Fruit fly (Drosophila melanogaster): Measurements from ENCODE around the gene CG11586.
A peak's percentile ranks its signal among the peaks of the same experiment; 100 is the strongest.

The CG11586 gene

dm6 chr3L:4252121-4252861 is 10.0 kb downstream of the CG11586 start (continued):
- TF ChIP-seq tin (GFP tag; optimal IDR thresholded peaks at IDR 0.05) (no peak), Sry-β (GFP tag; optimal IDR thresholded peaks at IDR 0.05) (peak; percentile 85), CG3847 (GFP tag; IDR thresholded peaks at IDR 0.05) (no peak), Spps (tag; optimal IDR thresholded peaks at IDR 0.05) (no peak), CG4707 (GFP tag; optimal IDR thresholded peaks at IDR 0.05) (no peak), tll (GFP tag; optimal IDR thresholded peaks at IDR 0.05) (peak; percentile 23 to 75), Med (GFP tag) (peak; percentile 43), CG2202 (tag; optimal IDR thresholded peaks at IDR 0.05) (no peak), Fer2 (tag; optimal IDR thresholded peaks at IDR 0.05) (no peak), repo (GFP tag; optimal IDR thresholded peaks at IDR 0.05) (no peak), Trl (optimal IDR thresholded peaks at IDR 0.05) (peak; percentile 42 to 62), Trl (GFP tag; optimal IDR thresholded peaks at IDR 0.05) (no peak), CG14710 (tag; optimal IDR thresholded peaks at IDR 0.05) (no peak), CG2889 (GFP tag; IDR thresholded peaks at IDR 0.05) (no peak), CG11560 (tag; IDR thresholded peaks at IDR 0.05) (no peak), CG3407 (GFP tag; optimal IDR thresholded peaks at IDR 0.05) (no peak), row (GFP tag; IDR thresholded peaks at IDR 0.05) (peak; percentile 40), Sox102F (GFP tag; optimal IDR thresholded peaks at IDR 0.05) (no peak), CG8388 (GFP tag; optimal IDR thresholded peaks at IDR 0.05) (no peak), CG10462 (GFP tag; optimal IDR thresholded peaks at IDR 0.05) (no peak), CG14050 (GFP tag; IDR thresholded peaks at IDR 0.05) (no peak), crol (GFP tag; IDR thresholded peaks at IDR 0.05) (no peak), aop (GFP tag; IDR thresholded peaks at IDR 0.05) (no peak), CG31441 (GFP tag; IDR thresholded peaks at IDR 0.05) (peak; percentile 48; the same call in 1 of the 2 replicates), pros (GFP tag; optimal IDR thresholded peaks at IDR 0.05) (peak; percentile 90), zfh2 (GFP tag; optimal IDR thresholded peaks at IDR 0.05) (no peak), CG16779 (GFP tag; IDR thresholded peaks at IDR 0.05) (no peak), CG17385 (GFP tag; optimal IDR thresholded peaks at IDR 0.05) (peak; percentile 91)

- TF ChIP-seq Mrtf (GFP tag; IDR thresholded peaks at IDR 0.05) (no peak), sim (GFP tag; IDR thresholded peaks at IDR 0.05) (no peak), CG7271 (tag; optimal IDR thresholded peaks at IDR 0.05) (no peak), Hsf (GFP tag; optimal IDR thresholded peaks at IDR 0.05) (no peak), CG33557 (GFP tag; optimal IDR thresholded peaks at IDR 0.05) (no peak), pan (optimal IDR thresholded peaks at IDR 0.05) (no peak), pan (GFP tag; optimal IDR thresholded peaks at IDR 0.05 in 1 of 2, IDR thresholded peaks at IDR 0.05 in 1 of 2) (peak in 1 of 2 experiments; percentile 46), lilli (GFP tag; optimal IDR thresholded peaks at IDR 0.05) (peak; percentile 16), CG14860 (GFP tag; IDR thresholded peaks at IDR 0.05; ENCODE audit: partially characterized antibody) (no peak), CG14014 (GFP tag; IDR thresholded peaks at IDR 0.05) (peak; percentile 47; the same call in 1 of the 2 replicates), BEAF-32 (GFP tag; optimal IDR thresholded peaks at IDR 0.05) (peak; percentile 47), CG14710 (tag; optimal IDR thresholded peaks at IDR 0.05) (peak; percentile 65), CG10654 (GFP tag; optimal IDR thresholded peaks at IDR 0.05) (no peak), CG2116 (GFP tag; optimal IDR thresholded peaks at IDR 0.05) (peak; percentile 4), Hmr (GFP tag; optimal IDR thresholded peaks at IDR 0.05) (no peak), Asciz (GFP tag; optimal IDR thresholded peaks at IDR 0.05) (no peak), CG4854 (GFP tag; optimal IDR thresholded peaks at IDR 0.05) (no peak), CG15269 (tag; optimal IDR thresholded peaks at IDR 0.05) (no peak), YL-1 (GFP tag; optimal IDR thresholded peaks at IDR 0.05) (peak; percentile 66), Ets97D (GFP tag; optimal IDR thresholded peaks at IDR 0.05) (peak; percentile 42), gce (GFP tag; IDR thresholded peaks at IDR 0.05) (no peak), tx (GFP tag; optimal IDR thresholded peaks at IDR 0.05) (no peak), hb (GFP tag; IDR thresholded peaks at IDR 0.05; ENCODE audit: partially characterized antibody) (no peak), NFAT (GFP tag; IDR thresholded peaks at IDR 0.05) (peak; percentile 19; the same call in 1 of the 2 replicates)
Observed at dm6 chr3L:4242428-4242827, 19.8 kb downstream of the CG11586 start, which contains the start of gene pav. Gene pav, plus strand, starts transcription at chr3L:4242734.

Measured in whole organism, embryonic.